Worm (Caenorhabditis elegans) whole organism, late embryonic: ENCODE results near the gene F56C3.4.

Experiments used
- ama-1 ChIP-seq: fragments of 150-350 bp; optimal IDR thresholded peaks from 2 replicates; lab custom pipeline; 2014
- rnt-1 ChIP-seq: sonication (generic microtip); optimal IDR thresholded peaks from 2 replicates; lab custom pipeline; 2016; ENCODE audit warnings: missing genetic modification characterization, missing compliant biosample characterization
- ztf-16 ChIP-seq: sonication (generic microtip); optimal IDR thresholded peaks from 2 replicates; lab custom pipeline; 2017; ENCODE audit warnings: missing genetic modification characterization, missing compliant biosample characterization

DNA sequence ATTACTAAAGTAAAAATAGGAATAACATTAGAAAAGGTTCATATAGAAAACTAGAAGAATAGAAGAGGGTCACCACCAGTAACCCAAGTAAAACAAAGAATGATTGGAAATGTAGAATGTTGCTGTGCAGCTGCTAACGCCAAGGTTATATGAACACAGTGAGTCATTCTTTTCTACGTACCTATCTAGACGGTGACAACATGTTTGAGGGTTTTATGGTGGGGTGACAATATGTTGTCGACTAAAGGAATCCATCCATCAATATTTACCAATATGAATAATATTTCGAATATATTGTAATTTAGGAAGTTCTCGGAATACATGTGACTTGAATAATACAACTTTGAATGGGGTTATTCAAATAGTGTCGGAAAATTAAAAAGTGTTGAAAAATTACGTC lies 40.7 kb upstream of the F56C3.4 start, which contains the start of gene ZK402.5:
- TF ChIP-seq ama-1 (lab: Kevin White, UChicago) (no peak), rnt-1 (tag; lab: Kevin White, UChicago) (no peak), ztf-16 (tag; lab: Kevin White, UChicago) (no peak)
